Worm (Caenorhabditis elegans): ENCODE data around the gene rig-6.

DNA sequence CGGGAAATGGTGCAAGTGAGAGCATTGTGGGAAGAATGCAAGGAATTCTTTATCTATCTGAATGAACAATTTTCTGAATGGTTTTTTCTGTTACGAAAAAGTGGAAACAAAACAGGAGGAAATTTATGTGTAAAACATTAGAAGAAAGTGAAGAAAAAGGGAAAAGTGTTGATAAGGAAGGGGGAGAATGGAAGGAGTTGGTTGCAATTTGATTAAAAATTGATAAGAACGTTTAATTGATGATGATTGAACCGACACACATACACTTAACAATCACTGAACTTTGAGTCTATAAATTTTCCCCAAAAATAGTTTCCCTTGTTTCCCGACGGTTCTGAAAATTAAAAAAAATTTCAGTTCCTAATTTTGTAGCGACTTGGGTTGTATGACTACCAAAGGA, 9.0 kb downstream of the rig-6 start:
- no peak for TF ChIP-seq cog-1 (tag; optimal IDR thresholded peaks at IDR 0.05)
- TF ChIP-seq flt-1 (GFP tag; IDR thresholded peaks at IDR 0.05): no peak

All from whole organism, midembryonic.